Fruit fly (Drosophila melanogaster) whole organism, embryonic: Measurements from ENCODE around the gene CG14352.
A peak's percentile ranks its signal among the peaks of the same experiment; 100 is the strongest.

Experiments used
- Ada2b ChIP-seq: fragments of 200-800 bp; sonication (Bioruptor generic); IDR thresholded peaks from 2 replicates; pipeline ENCODE4 v1.3.6; 2022; ENCODE audit warnings: missing biosample characterization, missing genetic modification characterization
- Awh ChIP-seq: fragments of 200-800 bp; sonication (Bioruptor generic); IDR thresholded peaks from 2 replicates; pipeline ENCODE4, ENCODE4 v1.3.6; 2022; ENCODE audit warnings: missing biosample characterization, missing genetic modification characterization
- Blimp-1 ChIP-seq: fragments of 200-800 bp; sonication (Bioruptor generic); optimal IDR thresholded peaks from 3 replicates; lab custom pipeline; 2018; ENCODE audit warnings: missing biosample characterization, missing genetic modification characterization, mild to moderate bottlenecking, moderate library complexity, missing genetic modification reagents
- CG12219 ChIP-seq: fragments of 200-800 bp; sonication (Bioruptor generic); optimal IDR thresholded peaks from 3 replicates; lab custom pipeline; 2018; ENCODE audit warnings: missing biosample characterization, mild to moderate bottlenecking, missing genetic modification characterization
- CG14441 ChIP-seq: fragments of 200-800 bp; sonication (Bioruptor generic); IDR thresholded peaks from 2 replicates; pipeline ENCODE4 v1.3.6; 2022; ENCODE audit warnings: missing biosample characterization, missing genetic modification characterization
- CG1529 ChIP-seq: fragments of 200-800 bp; sonication (Bioruptor generic); optimal IDR thresholded peaks from 3 replicates; lab custom pipeline; 2018; ENCODE audit warnings: missing biosample characterization, missing genetic modification characterization
- CG18599 ChIP-seq: fragments of 200-800 bp; sonication (Bioruptor generic); optimal IDR thresholded peaks from 3 replicates; lab custom pipeline; 2017; ENCODE audit warnings: missing biosample characterization, missing genetic modification characterization, mild to moderate bottlenecking, moderate library complexity, missing genetic modification reagents
- CG3163 ChIP-seq: fragments of 200-800 bp; sonication (Bioruptor generic); optimal IDR thresholded peaks from 3 replicates; lab custom pipeline; 2016; ENCODE audit warnings: missing biosample characterization, missing genetic modification characterization
- CG32767 ChIP-seq: fragments of 200-800 bp; sonication (Bioruptor generic); IDR thresholded peaks from 2 replicates; pipeline ENCODE4 v1.3.6; 2022; ENCODE audit warnings: missing biosample characterization, missing genetic modification characterization
- CG32772 ChIP-seq: fragments of 200-800 bp; sonication (Bioruptor generic); IDR thresholded peaks from 2 replicates; pipeline ENCODE4 v1.3.6; 2022; ENCODE audit warnings: missing biosample characterization, missing genetic modification characterization
- CG5180 ChIP-seq: fragments of 200-800 bp; sonication (Bioruptor generic); optimal IDR thresholded peaks from 3 replicates; lab custom pipeline; 2017; ENCODE audit warnings: missing biosample characterization, missing genetic modification characterization, mild to moderate bottlenecking, moderate library complexity, missing genetic modification reagents
- CG5245 ChIP-seq: fragments of 200-800 bp; sonication (Bioruptor generic); optimal IDR thresholded peaks from 3 replicates; lab custom pipeline; 2016; ENCODE audit warnings: missing biosample characterization, missing genetic modification characterization
- CG6765 ChIP-seq: fragments of 200-800 bp; sonication (Bioruptor generic); optimal IDR thresholded peaks from 3 replicates; lab custom pipeline; 2017; ENCODE audit warnings: missing biosample characterization, mild to moderate bottlenecking, missing genetic modification characterization
- CG6791 ChIP-seq: fragments of 200-800 bp; sonication (Bioruptor generic); IDR thresholded peaks from 3 replicates; pipeline ENCODE4 v1.3.6; 2022; ENCODE audit warnings: missing biosample characterization, missing genetic modification characterization; ENCODE audit not compliant: partially characterized antibody
- CG8359 ChIP-seq: fragments of 200-800 bp; sonication (Bioruptor generic); optimal IDR thresholded peaks from 2 replicates; lab custom pipeline; 2017; ENCODE audit warnings: missing biosample characterization, mild to moderate bottlenecking, missing genetic modification characterization, borderline replicate concordance
- CG8388 ChIP-seq: fragments of 200-800 bp; sonication (Bioruptor generic); optimal IDR thresholded peaks from 2 replicates; lab custom pipeline; 2019; ENCODE audit warnings: missing biosample characterization, mild to moderate bottlenecking, missing genetic modification characterization, moderate library complexity
- CG9727 ChIP-seq: fragments of 200-800 bp; sonication (Bioruptor generic); optimal IDR thresholded peaks from 3 replicates; lab custom pipeline; 2017; ENCODE audit warnings: missing biosample characterization, mild to moderate bottlenecking, missing genetic modification characterization
- D19A ChIP-seq: fragments of 200-800 bp; optimal IDR thresholded peaks from 3 replicates; lab custom pipeline; 2019; ENCODE audit warnings: missing biosample characterization, mild to moderate bottlenecking, missing genetic modification characterization, moderate library complexity
- Dfd ChIP-seq, 2 experiments: fragments of >200 bp; optimal IDR thresholded peaks; 2 replicates each; lab custom pipeline; 2017; ENCODE audit warnings: missing biosample characterization in 2 of 2, missing genetic modification characterization in 2 of 2
- Eip74EF ChIP-seq, 2 experiments: fragments of 200-800 bp in 1 of 2; fragments of >200 bp in 1 of 2; sonication (Bioruptor generic) in 1 of 2; optimal IDR thresholded peaks; 2 replicates each; lab custom pipeline; 2017 to 2019; ENCODE audit warnings: missing biosample characterization in 2 of 2, missing genetic modification characterization in 2 of 2, mild to moderate bottlenecking in 1 of 2, moderate library complexity in 1 of 2
- GATAe ChIP-seq: fragments of 200-800 bp; sonication (Bioruptor generic); conservative IDR thresholded peaks from 2 replicates; pipeline ENCODE4 v1.3.6; 2022; ENCODE audit warnings: missing biosample characterization, missing genetic modification characterization
- HLH3B ChIP-seq: fragments of 200-800 bp; sonication (Bioruptor generic); IDR thresholded peaks from 2 replicates; pipeline ENCODE4 v1.3.6; 2022; ENCODE audit warnings: missing biosample characterization, missing genetic modification characterization
- Kr ChIP-seq: fragments of 200-800 bp; sonication (Bioruptor generic); optimal IDR thresholded peaks from 2 replicates; lab custom pipeline; 2017; ENCODE audit warnings: missing biosample characterization, mild to moderate bottlenecking, missing genetic modification characterization
- MTF-1 ChIP-seq: fragments of 200-800 bp; sonication (Bioruptor generic); optimal IDR thresholded peaks from 2 replicates; lab custom pipeline; 2018; ENCODE audit warnings: missing biosample characterization, mild to moderate bottlenecking, missing genetic modification characterization, borderline replicate concordance
- Med ChIP-seq: fragments of 200-800 bp; sonication (Bioruptor generic); peaks from one replicate; lab custom pipeline; 2016; ENCODE audit warnings: missing biosample characterization, missing genetic modification characterization, mild to moderate bottlenecking, inconsistent platforms, moderate library complexity
- Nf-YA ChIP-seq: fragments of 200-800 bp; sonication (Bioruptor generic); IDR thresholded peaks from 2 replicates; pipeline ENCODE4 v1.3.6; 2022; ENCODE audit warnings: missing biosample characterization, missing genetic modification characterization
- NfI ChIP-seq: fragments of 200-800 bp; sonication (Bioruptor generic); optimal IDR thresholded peaks from 3 replicates; lab custom pipeline; 2018; ENCODE audit warnings: missing biosample characterization, mild to moderate bottlenecking, missing genetic modification characterization, moderate library complexity
- Pdp1 ChIP-seq, 2 experiments: fragments of 200-800 bp; sonication (Bioruptor generic); optimal IDR thresholded peaks; 3 replicates each; lab custom pipeline; 2016; ENCODE audit warnings: missing biosample characterization in 2 of 2, missing genetic modification characterization in 2 of 2, mild to moderate bottlenecking in 1 of 2, moderate library complexity in 1 of 2
- Ptx1 ChIP-seq: fragments of 200-800 bp; sonication (Bioruptor generic); IDR thresholded peaks from 2 replicates; pipeline ENCODE4 v1.3.6; 2022; ENCODE audit warnings: missing biosample characterization, missing genetic modification characterization
- Rfx ChIP-seq: fragments of 200-800 bp; sonication (Bioruptor generic); IDR thresholded peaks from 2 replicates; pipeline ENCODE4 v1.3.6; 2022; ENCODE audit warnings: missing biosample characterization, missing genetic modification characterization
- aop ChIP-seq: fragments of 200-800 bp; sonication (Bioruptor generic); IDR thresholded peaks from 2 replicates; pipeline ENCODE4 v1.3.6; 2022; ENCODE audit warnings: missing biosample characterization, missing genetic modification characterization
- ase ChIP-seq: fragments of 200-800 bp; sonication (Bioruptor generic); IDR thresholded peaks from 3 replicates; pipeline ENCODE4 v1.3.6; 2022; ENCODE audit warnings: missing biosample characterization, missing genetic modification characterization
- bsh ChIP-seq, 2 experiments: fragments of 200-800 bp; sonication (Bioruptor generic); optimal IDR thresholded peaks; 2 replicates each; lab custom pipeline; 2017 to 2018; ENCODE audit warnings: mild to moderate bottlenecking in 2 of 2, missing biosample characterization in 2 of 2, missing genetic modification characterization in 2 of 2, moderate library complexity in 1 of 2
- cato ChIP-seq: fragments of 200-800 bp; sonication (Bioruptor generic); optimal IDR thresholded peaks from 2 replicates; lab custom pipeline; 2016; ENCODE audit warnings: missing biosample characterization, missing genetic modification characterization, borderline replicate concordance
- chif ChIP-seq, 2 experiments: fragments of 200-800 bp; sonication (Bioruptor generic); optimal IDR thresholded peaks; 3 replicates each; lab custom pipeline; 2016; ENCODE audit warnings: missing biosample characterization in 2 of 2, missing genetic modification characterization in 2 of 2
- crol ChIP-seq: fragments of 200-800 bp; sonication (Bioruptor generic); IDR thresholded peaks from 2 replicates; pipeline ENCODE4 v1.3.6; 2022; ENCODE audit warnings: missing biosample characterization, missing genetic modification characterization
- esg ChIP-seq: fragments of 200-800 bp; sonication (Bioruptor generic); conservative IDR thresholded peaks from 2 replicates; pipeline ENCODE4 v1.3.6; 2022; ENCODE audit warnings: missing biosample characterization, missing genetic modification characterization
- grau ChIP-seq: fragments of 200-800 bp; optimal IDR thresholded peaks from 3 replicates; lab custom pipeline; 2019; ENCODE audit warnings: missing biosample characterization, mild to moderate bottlenecking, missing genetic modification characterization, moderate library complexity
- grn ChIP-seq: fragments of 200-800 bp; sonication (Bioruptor generic); optimal IDR thresholded peaks from 3 replicates; lab custom pipeline; 2017; ENCODE audit warnings: missing biosample characterization, missing genetic modification characterization
- hkb ChIP-seq, 2 experiments: fragments of 200-800 bp in 1 of 2; fragments of >200 bp in 1 of 2; sonication (Bioruptor generic) in 1 of 2; IDR thresholded peaks in 1 of 2; optimal IDR thresholded peaks in 1 of 2; 2 replicates each; pipeline versions ENCODE4 v1.3.6 to Lab custom; 2017 to 2022; ENCODE audit warnings: missing biosample characterization in 1 of 2, missing genetic modification characterization in 1 of 2
- ind ChIP-seq: fragments of 200-800 bp; sonication (Bioruptor generic); optimal IDR thresholded peaks from 3 replicates; lab custom pipeline; 2016; ENCODE audit warnings: missing biosample characterization, missing genetic modification characterization
- lab ChIP-seq: fragments of 200-800 bp; sonication (Bioruptor generic); optimal IDR thresholded peaks from 3 replicates; lab custom pipeline; 2017; ENCODE audit warnings: missing biosample characterization, missing genetic modification characterization, mild to moderate bottlenecking, moderate library complexity, missing genetic modification reagents
- lilli ChIP-seq: fragments of 200-800 bp; sonication (Bioruptor generic); optimal IDR thresholded peaks from 3 replicates; lab custom pipeline; 2016; ENCODE audit warnings: missing biosample characterization, missing genetic modification characterization
- pnt ChIP-seq: fragments of 200-800 bp; sonication (Bioruptor generic); optimal IDR thresholded peaks from 3 replicates; lab custom pipeline; 2016; ENCODE audit warnings: missing biosample characterization, missing genetic modification characterization
- pum ChIP-seq: fragments of 200-800 bp; sonication (Bioruptor generic); optimal IDR thresholded peaks from 2 replicates; lab custom pipeline; 2016; ENCODE audit warnings: missing biosample characterization, missing genetic modification characterization
- so ChIP-seq: fragments of 200-800 bp; sonication (Bioruptor generic); IDR thresholded peaks from 3 replicates; pipeline ENCODE4 v1.3.6; 2022; ENCODE audit warnings: missing biosample characterization, missing genetic modification characterization
- ssp ChIP-seq: fragments of 200-800 bp; sonication (Bioruptor generic); IDR thresholded peaks from 2 replicates; pipeline ENCODE4 v1.3.6; 2022; ENCODE audit warnings: missing biosample characterization, missing genetic modification characterization
- vnd ChIP-seq: fragments of 200-800 bp; sonication (Bioruptor generic); IDR thresholded peaks from 3 replicates; pipeline ENCODE4 v1.3.6; 2022; ENCODE audit warnings: missing biosample characterization, missing genetic modification characterization; ENCODE audit not compliant: partially characterized antibody
- zfh1 ChIP-seq: fragments of 200-800 bp; sonication (Bioruptor generic); IDR thresholded peaks from 3 replicates; pipeline ENCODE4 v1.3.6; 2022; ENCODE audit warnings: missing biosample characterization, missing genetic modification characterization

CG14352 gene

DNA sequence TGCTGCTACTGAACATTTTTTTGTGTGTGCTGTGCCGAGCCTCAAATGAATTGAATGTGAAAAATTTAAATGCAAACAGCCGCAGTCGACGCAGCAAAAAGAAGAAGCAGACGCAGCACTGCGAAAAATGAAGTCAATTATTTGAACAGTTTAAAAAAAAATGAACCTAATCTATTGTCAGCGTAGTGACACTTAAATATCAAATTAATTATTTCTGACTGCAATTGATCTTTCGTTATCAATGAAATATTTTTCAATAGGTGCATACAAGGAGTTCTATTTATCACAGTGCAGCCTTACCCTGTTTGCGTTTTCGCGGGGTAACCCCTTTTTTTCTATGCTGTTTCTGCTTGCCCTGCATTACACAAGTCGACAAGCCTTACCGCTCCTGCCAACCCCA is 35.6 kb upstream of the CG14352 start (continued):
- peak; percentile 17 for TF ChIP-seq CG5180 (GFP tag; lab: Kevin White, UChicago)
- TF ChIP-seq CG5245 (GFP tag; lab: Kevin White, UChicago), result peak; percentile 44
- TF ChIP-seq D19A (tag; lab: Kevin White, UChicago), result peak; percentile 8
- TF ChIP-seq CG32772 (GFP tag; lab: Robert Waterston, UW), result peak; percentile 44; the same call in 1 of the 2 replicates
- no peak for TF ChIP-seq CG6765 (GFP tag; lab: Kevin White, UChicago)
- TF ChIP-seq zfh1 (GFP tag; lab: Robert Waterston, UW), result peak; percentile 71; the same call in 2 of the 3 replicates
- no peak for TF ChIP-seq grn (GFP tag; lab: Kevin White, UChicago)
- no peak for TF ChIP-seq cato
- TF ChIP-seq Ada2b (GFP tag; lab: Robert Waterston, UW), result peak; percentile 40; the same call in 1 of the 2 replicates
- peak; percentile 24 for TF ChIP-seq CG9727 (GFP tag; lab: Kevin White, UChicago)
- TF ChIP-seq CG32767 (GFP tag; lab: Robert Waterston, UW), result no peak
- no peak for TF ChIP-seq Kr
- TF ChIP-seq HLH3B (GFP tag; lab: Robert Waterston, UW), result 0 out of 2 replicates have a peak, but pooled peaks have one; percentile 25
- peak; percentile 27 for TF ChIP-seq grau
- TF ChIP-seq lilli (GFP tag; lab: Kevin White, UChicago), result peak; percentile 3
- TF ChIP-seq chif (GFP tag; optimal IDR thresholded peaks at IDR 0.05; lab: Kevin White, UChicago), result peak in 1 of 2 experiments; percentile 20
- no peak for TF ChIP-seq CG8359 (GFP tag; lab: Kevin White, UChicago)
- peak; percentile 48 to 63 for TF ChIP-seq bsh (GFP tag; optimal IDR thresholded peaks at IDR 0.05; lab: Kevin White, UChicago)
- no peak for TF ChIP-seq Dfd (GFP tag; optimal IDR thresholded peaks at IDR 0.05; lab: Kevin White, UChicago)
- peak; percentile 2 for TF ChIP-seq CG12219 (GFP tag; lab: Kevin White, UChicago)
- TF ChIP-seq CG3163 (GFP tag; lab: Kevin White, UChicago), result no peak
- no peak for TF ChIP-seq GATAe (GFP tag; lab: Robert Waterston, UW)
- TF ChIP-seq CG8388 (GFP tag; lab: Kevin White, UChicago), result peak; percentile 37
- TF ChIP-seq CG6791 (GFP tag; lab: Robert Waterston, UW), result no peak
- no peak for TF ChIP-seq aop
- no peak for TF ChIP-seq MTF-1 (GFP tag; lab: Kevin White, UChicago)
- TF ChIP-seq Eip74EF (GFP tag; optimal IDR thresholded peaks at IDR 0.05; lab: Kevin White, UChicago), result peak in 1 of 2 experiments; percentile 4
- TF ChIP-seq lab, result peak; percentile 49
- no peak for TF ChIP-seq Rfx
- TF ChIP-seq Ptx1, result peak; percentile 67
- no peak for TF ChIP-seq crol (GFP tag; lab: Robert Waterston, UW)
- 0 out of 2 replicates have a peak, but pooled peaks have one; percentile 20 for TF ChIP-seq esg (GFP tag; lab: Robert Waterston, UW)
- TF ChIP-seq pum (GFP tag; lab: Kevin White, UChicago), result peak; percentile 28
- 0 out of 3 replicates have a peak, but pooled peaks have one; percentile 12 for TF ChIP-seq so (GFP tag; lab: Robert Waterston, UW)
- peak; percentile 34 for TF ChIP-seq Blimp-1 (GFP tag; lab: Kevin White, UChicago)
- peak; percentile 89 for TF ChIP-seq Med (GFP tag; lab: Kevin White, UChicago)
- TF ChIP-seq CG1529 (GFP tag; lab: Kevin White, UChicago), result no peak
- TF ChIP-seq Nf-YA, result peak; percentile 29; the same call in 1 of the 2 replicates
- no peak for TF ChIP-seq vnd (GFP tag; lab: Robert Waterston, UW)
- TF ChIP-seq ind (GFP tag; lab: Kevin White, UChicago), result peak; percentile 41
- peak; percentile 66 for TF ChIP-seq CG14441 (GFP tag; lab: Robert Waterston, UW)
- peak; percentile 28 for TF ChIP-seq pnt
- peak; percentile 57; the same call in 1 of the 2 replicates for TF ChIP-seq Awh (GFP tag; lab: Robert Waterston, UW)
- peak; percentile 32; the same call in 1 of the 2 replicates for TF ChIP-seq ssp (GFP tag; lab: Robert Waterston, UW)
- peak; percentile 20 for TF ChIP-seq NfI (GFP tag; lab: Kevin White, UChicago)
- TF ChIP-seq Pdp1 (GFP tag; optimal IDR thresholded peaks at IDR 0.05; lab: Kevin White, UChicago), result peak in 1 of 2 experiments; percentile 22
- peak; percentile 7 for TF ChIP-seq CG18599 (GFP tag; lab: Kevin White, UChicago)
- peak; percentile 52; the same call in 2 of the 3 replicates for TF ChIP-seq ase (GFP tag; lab: Robert Waterston, UW)
- TF ChIP-seq hkb (optimal IDR thresholded peaks at IDR 0.05; lab: Kevin White, UChicago), result no peak
- TF ChIP-seq hkb (GFP tag; IDR thresholded peaks at IDR 0.05; lab: Robert Waterston, UW), result peak; percentile 73
